Worm (Caenorhabditis elegans) whole organism, L1 larva: ENCODE results near the gene lgg-2.

Experiments
- C16A3.4 ChIP-seq: fragments of 150-350 bp; optimal IDR thresholded peaks from 2 replicates; lab custom pipeline; 2014; ENCODE audit warnings: missing biosample characterization, missing genetic modification characterization
- C34B4.2 ChIP-seq: sonication (generic microtip); optimal IDR thresholded peaks from 2 replicates; lab custom pipeline; 2017; ENCODE audit warnings: mild to moderate bottlenecking, missing genetic modification characterization, missing compliant biosample characterization
- Y116A8C.19 ChIP-seq: sonication (generic microtip); optimal IDR thresholded peaks from 2 replicates; lab custom pipeline; 2016; ENCODE audit warnings: missing compliant biosample characterization, missing genetic modification characterization, borderline replicate concordance
- ama-1 ChIP-seq: fragments of 150-350 bp; optimal IDR thresholded peaks from 2 replicates; lab custom pipeline; 2014
- blmp-1 ChIP-seq: fragments of 150-350 bp; optimal IDR thresholded peaks from 2 replicates; lab custom pipeline; 2014; ENCODE audit warnings: missing biosample characterization, missing genetic modification characterization
- ceh-63 ChIP-seq: fragments of 200-800 bp; sonication (Bioruptor generic); optimal IDR thresholded peaks from 2 replicates; lab custom pipeline; 2018; ENCODE audit warnings: mild to moderate bottlenecking, missing genetic modification characterization, missing compliant biosample characterization
- ceh-88 ChIP-seq: fragments of 200-800 bp; sonication (Bioruptor generic); IDR thresholded peaks from 2 replicates; pipeline ENCODE4 v1.3.6; 2022; ENCODE audit warnings: missing genetic modification characterization, missing compliant biosample characterization
- ceh-90 ChIP-seq: sonication (generic microtip); optimal IDR thresholded peaks from 2 replicates; lab custom pipeline; 2016; ENCODE audit warnings: missing genetic modification characterization, missing compliant biosample characterization
- efl-1 ChIP-seq, 4 experiments: fragments of 150-350 bp; optimal IDR thresholded peaks in 3 of 4; peaks in 1 of 4; 1 replicate in 1 of 4; 2 replicates in 3 of 4; lab custom pipeline; 2014; ENCODE audit warnings: missing biosample characterization in 2 of 4, missing genetic modification characterization in 2 of 4, missing genetic modification reagents in 2 of 4
- egl-27 ChIP-seq, 2 experiments: fragments of 150-350 bp in 1 of 2; sonication (generic microtip); optimal IDR thresholded peaks; 3 replicates each; lab custom pipeline; 2017 to 2018; ENCODE audit warnings: missing biosample characterization in 2 of 2, missing genetic modification characterization in 2 of 2, missing genetic modification reagents in 2 of 2
- elt-2 ChIP-seq: sonication (generic microtip); optimal IDR thresholded peaks from 2 replicates; lab custom pipeline; 2016; ENCODE audit warnings: missing genetic modification characterization, mild to moderate bottlenecking, inconsistent platforms, missing compliant biosample characterization, missing genetic modification reagents
- elt-3 ChIP-seq, 6 experiments: fragments of 150-350 bp in 1 of 6; sonication (generic microtip); optimal IDR thresholded peaks; 2 replicates each; lab custom pipeline; 2017 to 2018; ENCODE audit warnings: missing biosample characterization in 6 of 6, missing genetic modification characterization in 6 of 6, inconsistent platforms in 1 of 6
- ets-5 ChIP-seq: fragments of 200-800 bp; sonication (Bioruptor generic); IDR thresholded peaks from 2 replicates; pipeline ENCODE4 v1.3.6; 2022; ENCODE audit warnings: missing genetic modification characterization, missing compliant biosample characterization
- fos-1 ChIP-seq: fragments of 150-350 bp; optimal IDR thresholded peaks from 2 replicates; lab custom pipeline; 2014; ENCODE audit warnings: missing biosample characterization, missing genetic modification characterization
- hlh-17 ChIP-seq: fragments of 200-800 bp; sonication (Bioruptor generic); optimal IDR thresholded peaks from 2 replicates; lab custom pipeline; 2018; ENCODE audit warnings: missing genetic modification characterization, mild to moderate bottlenecking, missing compliant biosample characterization, moderate library complexity, borderline replicate concordance
- hlh-4 ChIP-seq: sonication (generic microtip); optimal IDR thresholded peaks from 2 replicates; lab custom pipeline; 2016; ENCODE audit warnings: mild to moderate bottlenecking, missing genetic modification characterization, missing compliant biosample characterization
- irx-1 ChIP-seq: sonication (generic microtip); optimal IDR thresholded peaks from 2 replicates; lab custom pipeline; 2016; ENCODE audit warnings: missing genetic modification characterization, missing compliant biosample characterization
- isw-1 ChIP-seq: fragments of 200-800 bp; sonication (Bioruptor generic); IDR thresholded peaks from 2 replicates; pipeline ENCODE4 v1.3.6; 2022; ENCODE audit warnings: missing genetic modification characterization, missing compliant biosample characterization
- jun-1 ChIP-seq: fragments of 150-350 bp; optimal IDR thresholded peaks from 2 replicates; lab custom pipeline; 2014; ENCODE audit warnings: missing biosample characterization, missing genetic modification reagents, missing genetic modification characterization
- lin-13 ChIP-seq: fragments of 150-350 bp; optimal IDR thresholded peaks from 2 replicates; lab custom pipeline; 2014; ENCODE audit warnings: missing biosample characterization, missing genetic modification reagents, missing genetic modification characterization
- lin-14 ChIP-seq: fragments of 200-800 bp; sonication (Bioruptor generic); optimal IDR thresholded peaks from 2 replicates; lab custom pipeline; 2018; ENCODE audit warnings: mild to moderate bottlenecking, missing genetic modification characterization, moderate library complexity, missing compliant biosample characterization
- lin-15B ChIP-seq: fragments of 150-350 bp; sonication (generic microtip); optimal IDR thresholded peaks from 3 replicates; lab custom pipeline; 2014; ENCODE audit warnings: missing biosample characterization, missing genetic modification characterization
- lin-35 ChIP-seq, 2 experiments: fragments of 150-350 bp; optimal IDR thresholded peaks; 2 replicates each; lab custom pipeline; 2014; ENCODE audit warnings: missing biosample characterization in 2 of 2, missing genetic modification characterization in 2 of 2, missing genetic modification reagents in 2 of 2
- mep-1 ChIP-seq: fragments of 150-350 bp; optimal IDR thresholded peaks from 2 replicates; lab custom pipeline; 2014; ENCODE audit warnings: missing biosample characterization, missing genetic modification characterization
- nhr-11 ChIP-seq: fragments of 150-350 bp; optimal IDR thresholded peaks from 2 replicates; lab custom pipeline; 2014; ENCODE audit warnings: missing biosample characterization, missing genetic modification characterization
- nhr-19 ChIP-seq: fragments of 200-800 bp; sonication (Bioruptor generic); conservative IDR thresholded peaks from 2 replicates; pipeline ENCODE4 v1.3.6; 2022; ENCODE audit warnings: missing genetic modification characterization, missing compliant biosample characterization
- nhr-20 ChIP-seq: sonication (generic microtip); optimal IDR thresholded peaks from 2 replicates; lab custom pipeline; 2016; ENCODE audit warnings: mild to moderate bottlenecking, missing genetic modification characterization, missing compliant biosample characterization
- nhr-237 ChIP-seq: fragments of 150-350 bp; optimal IDR thresholded peaks from 2 replicates; lab custom pipeline; 2014; ENCODE audit warnings: missing biosample characterization, missing genetic modification characterization
- nhr-71 ChIP-seq: sonication (generic microtip); optimal IDR thresholded peaks from 2 replicates; lab custom pipeline; 2016; ENCODE audit warnings: mild to moderate bottlenecking, missing genetic modification characterization, moderate library complexity, missing compliant biosample characterization
- nhr-85 ChIP-seq: sonication (generic microtip); peaks from one replicate; lab custom pipeline; 2016; ENCODE audit warnings: missing genetic modification characterization, inconsistent platforms, missing compliant biosample characterization
- nhr-90 ChIP-seq: sonication (generic microtip); optimal IDR thresholded peaks from 2 replicates; lab custom pipeline; 2016; ENCODE audit warnings: mild to moderate bottlenecking, missing genetic modification characterization, missing compliant biosample characterization; ENCODE audit not compliant: poor library complexity
- rnt-1 ChIP-seq: sonication (generic microtip); optimal IDR thresholded peaks from 2 replicates; lab custom pipeline; 2016; ENCODE audit warnings: mild to moderate bottlenecking, missing genetic modification characterization, moderate library complexity, missing compliant biosample characterization
- snpc-4 ChIP-seq: fragments of 150-350 bp; optimal IDR thresholded peaks from 2 replicates; lab custom pipeline; 2014; ENCODE audit warnings: missing biosample characterization, missing genetic modification characterization
- snu-23 ChIP-seq: sonication (generic microtip); optimal IDR thresholded peaks from 2 replicates; lab custom pipeline; 2016; ENCODE audit warnings: missing genetic modification characterization, missing compliant biosample characterization
- sox-4 ChIP-seq: sonication (generic microtip); optimal IDR thresholded peaks from 2 replicates; lab custom pipeline; 2016; ENCODE audit warnings: missing genetic modification characterization, missing compliant biosample characterization
- sptf-1 ChIP-seq: fragments of 150-350 bp; optimal IDR thresholded peaks from 2 replicates; lab custom pipeline; 2014; ENCODE audit warnings: missing biosample characterization, missing genetic modification characterization
- tbx-2 ChIP-seq: sonication (generic microtip); optimal IDR thresholded peaks from 2 replicates; lab custom pipeline; 2016; ENCODE audit warnings: missing genetic modification characterization, missing compliant biosample characterization
- unc-130 ChIP-seq: fragments of 150-350 bp; optimal IDR thresholded peaks from 2 replicates; lab custom pipeline; 2017; ENCODE audit warnings: missing biosample characterization, missing genetic modification characterization, inconsistent platforms
- unc-62 ChIP-seq: fragments of 150-350 bp; optimal IDR thresholded peaks from 2 replicates; lab custom pipeline; 2014; ENCODE audit warnings: missing biosample characterization, missing genetic modification reagents, missing genetic modification characterization
- unc-98 ChIP-seq: fragments of 200-800 bp; sonication (Bioruptor generic); IDR thresholded peaks from 2 replicates; pipeline ENCODE4 v1.3.6; 2022; ENCODE audit warnings: missing genetic modification characterization, missing compliant biosample characterization
- vab-15 ChIP-seq: sonication (generic microtip); optimal IDR thresholded peaks from 2 replicates; lab custom pipeline; 2017; ENCODE audit warnings: missing genotype, mild to moderate bottlenecking, missing genetic modification characterization, missing compliant biosample characterization
- zag-1 ChIP-seq: fragments of 150-350 bp; optimal IDR thresholded peaks from 2 replicates; lab custom pipeline; 2014; ENCODE audit warnings: missing biosample characterization, missing genetic modification characterization
- ztf-11 ChIP-seq, 2 experiments: sonication (generic microtip); optimal IDR thresholded peaks; 2 replicates each; lab custom pipeline; 2016 to 2017; ENCODE audit warnings: missing genetic modification characterization in 2 of 2, missing biosample characterization in 1 of 2, missing compliant biosample characterization in 1 of 2
- ztf-4 ChIP-seq: fragments of 150-350 bp; optimal IDR thresholded peaks from 2 replicates; lab custom pipeline; 2014; ENCODE audit warnings: missing biosample characterization, missing genetic modification characterization

Gene lgg-2

ce11 chrIV:10913081-10913480 lies 22.6 kb downstream of the lgg-2 start, which contains the start of gene ZK593.2:
Gene ZK593.2 (plus strand): TSS chrIV:10913381.
- TF ChIP-seq nhr-85 (tag; lab: Kevin White, UChicago) (no peak), unc-98 (no peak), nhr-71 (tag; lab: Kevin White, UChicago) (no peak), hlh-17 (no peak), blmp-1 (no peak), lin-13 (GFP tag; lab: Kevin White, UChicago) (no peak), zag-1 (tag; lab: Kevin White, UChicago) (no peak), elt-3 (tag; optimal IDR thresholded peaks at IDR 0.05; lab: Kevin White, UChicago) (no peak), ceh-90 (no peak), rnt-1 (no peak)
- TF ChIP-seq, all 84 proteins: peak for 0

- TF ChIP-seq elt-3 (tag; optimal IDR thresholded peaks at IDR 0.05; lab: Kevin White, UChicago) (peak in 3 of 6 experiments; percentile 29 to 65 (median 64)), lin-14 (GFP tag; lab: Kevin White, UChicago) (peak; percentile 59), sptf-1 (tag; lab: Kevin White, UChicago) (no peak), elt-2 (peak; percentile 49), ztf-4 (tag; lab: Kevin White, UChicago) (no peak), tbx-2 (tag; lab: Kevin White, UChicago) (peak; percentile 19), ama-1 (lab: Kevin White, UChicago) (no peak), mep-1 (tag; lab: Kevin White, UChicago) (no peak), blmp-1 (no peak), nhr-71 (tag; lab: Kevin White, UChicago) (peak; percentile 56), nhr-19 (peak; percentile 26), hlh-4 (tag; lab: Kevin White, UChicago) (no peak), nhr-237 (no peak), zag-1 (tag; lab: Kevin White, UChicago) (no peak), nhr-85 (tag; lab: Kevin White, UChicago) (peak; percentile 88), snu-23 (GFP tag; lab: Kevin White, UChicago) (peak; percentile 64), ceh-88 (no peak), lin-15B (tag; lab: Kevin White, UChicago) (no peak), nhr-20 (tag; lab: Kevin White, UChicago) (peak; percentile 69), efl-1 (optimal IDR thresholded peaks at IDR 0.05; lab: Kevin White, UChicago) (no peak), efl-1 (GFP tag; optimal IDR thresholded peaks at IDR 0.05 in 1 of 2; lab: Kevin White, UChicago) (peak in 1 of 2 experiments; percentile 75), nhr-90 (tag; lab: Kevin White, UChicago) (peak; percentile 22), lin-35 (GFP tag; optimal IDR thresholded peaks at IDR 0.05; lab: Kevin White, UChicago) (peak in 1 of 2 experiments; percentile 29), C16A3.4 (no peak)
Observed at ce11 chrIV:10909708-10910107, 26.0 kb downstream of the lgg-2 start, which contains the start of gene pyk-2. Gene pyk-2 (plus strand): TSS chrIV:10909913.

- TF ChIP-seq isw-1 (GFP tag; lab: Robert Waterston, UW): no peak
- no peak for TF ChIP-seq hlh-4 (tag; lab: Kevin White, UChicago)
- TF ChIP-seq C34B4.2 (tag; lab: Kevin White, UChicago): no peak
- TF ChIP-seq unc-98: no peak
- no peak for TF ChIP-seq ets-5 (GFP tag; lab: Robert Waterston, UW)
- no peak for TF ChIP-seq nhr-20 (tag; lab: Kevin White, UChicago)
- TF ChIP-seq vab-15: no peak
- TF ChIP-seq lin-14 (GFP tag; lab: Kevin White, UChicago): no peak
- TF ChIP-seq lin-15B (tag; lab: Kevin White, UChicago): no peak
- no peak for TF ChIP-seq nhr-11 (tag; lab: Kevin White, UChicago)
- no peak for TF ChIP-seq nhr-71 (tag; lab: Kevin White, UChicago)
- TF ChIP-seq Y116A8C.19 (tag; lab: Kevin White, UChicago): no peak
- TF ChIP-seq elt-2: no peak
Observed at ce11 chrIV:10909206-10909605, 26.5 kb downstream of the lgg-2 start, which contains the start of gene ZK596.2. Gene ZK596.2 (minus strand): TSS chrIV:10909306.

ce11 chrIV:10904282-10904681 lies 31.4 kb downstream of the lgg-2 start, which contains the start of gene ZK596.3:
Gene ZK596.3 (minus strand): TSS chrIV:10904382.
- TF ChIP-seq unc-62 (GFP tag; lab: Kevin White, UChicago) (no peak), ceh-63 (GFP tag; lab: Kevin White, UChicago) (no peak), nhr-71 (tag; lab: Kevin White, UChicago) (no peak), irx-1 (tag; lab: Kevin White, UChicago) (no peak), ceh-90 (no peak), sox-4 (tag; lab: Kevin White, UChicago) (no peak), snpc-4 (no peak), unc-98 (no peak), ztf-11 (tag; optimal IDR thresholded peaks at IDR 0.05; lab: Kevin White, UChicago) (no peak), egl-27 (tag; optimal IDR thresholded peaks at IDR 0.05; lab: Kevin White, UChicago) (no peak), fos-1 (tag; lab: Kevin White, UChicago) (no peak), hlh-17 (no peak), jun-1 (no peak), lin-35 (GFP tag; optimal IDR thresholded peaks at IDR 0.05; lab: Kevin White, UChicago) (no peak), unc-130 (tag; lab: Kevin White, UChicago) (no peak), C16A3.4 (no peak), ceh-88 (no peak)
